Fruit fly (Drosophila melanogaster) whole organism, pupa: ENCODE data around the gene Fpgs1.

Experiments used
- CG17806 ChIP-seq: fragments of 200-800 bp; sonication (Bioruptor generic); optimal IDR thresholded peaks from 2 replicates; lab custom pipeline; 2018; ENCODE audit warnings: missing biosample characterization, mild to moderate bottlenecking, missing genetic modification characterization, moderate library complexity
- CG8301 ChIP-seq: fragments of 200-800 bp; sonication (Bioruptor generic); optimal IDR thresholded peaks from 2 replicates; lab custom pipeline; 2018; ENCODE audit warnings: missing biosample characterization, mild to moderate bottlenecking, missing genetic modification characterization
- Ets98B ChIP-seq: fragments of 200-800 bp; sonication (Bioruptor generic); IDR thresholded peaks from 2 replicates; pipeline ENCODE4 v1.3.6; 2022; ENCODE audit warnings: missing biosample characterization, missing genetic modification characterization

dm6 chrX:12623992-12624391 is 12.3 kb downstream of the Fpgs1 start, which contains the start of gene CG15728:
- TF ChIP-seq CG17806 (tag; lab: Kevin White, UChicago) (no peak), CG8301 (tag; lab: Kevin White, UChicago) (no peak), Ets98B (GFP tag; lab: Robert Waterston, UW) (no peak)
